Fruit fly (Drosophila melanogaster) whole organism, embryonic: ENCODE results near the gene CG33986.

Experiments
- Abd-B ChIP-seq: fragments of 200-800 bp; sonication (Bioruptor generic); optimal IDR thresholded peaks from 2 replicates; lab custom pipeline; 2018; ENCODE audit warnings: missing biosample characterization, mild to moderate bottlenecking, missing genetic modification characterization, moderate library complexity
- BtbVII ChIP-seq: fragments of 200-800 bp; sonication (Bioruptor generic); optimal IDR thresholded peaks from 3 replicates; lab custom pipeline; 2017; ENCODE audit warnings: missing biosample characterization, mild to moderate bottlenecking, missing genetic modification characterization
- C15 ChIP-seq: fragments of 200-800 bp; sonication (Bioruptor generic); IDR thresholded peaks from 3 replicates; pipeline ENCODE4 v1.3.6; 2022; ENCODE audit warnings: missing biosample characterization, missing genetic modification characterization
- CG10543 ChIP-seq: fragments of 200-800 bp; sonication (Bioruptor generic); optimal IDR thresholded peaks from 3 replicates; lab custom pipeline; 2017; ENCODE audit warnings: missing biosample characterization, mild to moderate bottlenecking, missing genetic modification characterization, moderate library complexity
- CG12071 ChIP-seq: fragments of 200-800 bp; sonication (Bioruptor generic); optimal IDR thresholded peaks from 3 replicates; lab custom pipeline; 2018; ENCODE audit warnings: missing biosample characterization, mild to moderate bottlenecking, missing genetic modification characterization
- CG12942 ChIP-seq: fragments of 200-800 bp; sonication (Bioruptor generic); optimal IDR thresholded peaks from 3 replicates; lab custom pipeline; 2016; ENCODE audit warnings: missing biosample characterization, missing genetic modification characterization
- CG15011 ChIP-seq: fragments of 200-800 bp; sonication (Bioruptor generic); optimal IDR thresholded peaks from 3 replicates; lab custom pipeline; 2018; ENCODE audit warnings: missing biosample characterization, mild to moderate bottlenecking, missing genetic modification characterization
- CG15514 ChIP-seq: fragments of 200-800 bp; sonication (Bioruptor generic); optimal IDR thresholded peaks from 3 replicates; lab custom pipeline; 2017; ENCODE audit warnings: missing biosample characterization, missing genetic modification characterization, mild to moderate bottlenecking, moderate library complexity, missing genetic modification reagents
- CG15696 ChIP-seq: fragments of 200-800 bp; sonication (Bioruptor generic); optimal IDR thresholded peaks from 2 replicates; lab custom pipeline; 2019; ENCODE audit warnings: missing biosample characterization, mild to moderate bottlenecking, missing genetic modification characterization, moderate library complexity
- CG16813 ChIP-seq: fragments of 200-800 bp; sonication (Bioruptor generic); IDR thresholded peaks from 3 replicates; pipeline ENCODE4 v1.3.6; 2022; ENCODE audit warnings: missing biosample characterization, missing genetic modification characterization; ENCODE audit not compliant: partially characterized antibody
- CG16815 ChIP-seq: fragments of 200-800 bp; sonication (Bioruptor generic); optimal IDR thresholded peaks from 3 replicates; lab custom pipeline; 2017; ENCODE audit warnings: missing biosample characterization, mild to moderate bottlenecking, missing genetic modification characterization
- CG2202 ChIP-seq: fragments of 200-800 bp; sonication (Bioruptor generic); optimal IDR thresholded peaks from 2 replicates; lab custom pipeline; 2018; ENCODE audit warnings: missing biosample characterization, mild to moderate bottlenecking, missing genetic modification characterization
- CG2712 ChIP-seq: fragments of 200-800 bp; optimal IDR thresholded peaks from 3 replicates; lab custom pipeline; 2019; ENCODE audit warnings: missing biosample characterization, mild to moderate bottlenecking, missing genetic modification characterization, moderate library complexity
- CG2875 ChIP-seq: fragments of 200-800 bp; sonication (Bioruptor generic); optimal IDR thresholded peaks from 2 replicates; lab custom pipeline; 2017; ENCODE audit warnings: missing biosample characterization, mild to moderate bottlenecking, missing genetic modification characterization, missing genetic modification reagents
- CG3163 ChIP-seq: fragments of 200-800 bp; sonication (Bioruptor generic); optimal IDR thresholded peaks from 3 replicates; lab custom pipeline; 2016; ENCODE audit warnings: missing biosample characterization, missing genetic modification characterization
- CG4328 ChIP-seq: fragments of 200-800 bp; sonication (Bioruptor generic); optimal IDR thresholded peaks from 3 replicates; lab custom pipeline; 2017; ENCODE audit warnings: missing biosample characterization, missing genetic modification reagents, missing genetic modification characterization
- CG8388 ChIP-seq: fragments of 200-800 bp; sonication (Bioruptor generic); optimal IDR thresholded peaks from 2 replicates; lab custom pipeline; 2019; ENCODE audit warnings: missing biosample characterization, mild to moderate bottlenecking, missing genetic modification characterization, moderate library complexity
- CG9437 ChIP-seq: fragments of 200-800 bp; sonication (Bioruptor generic); optimal IDR thresholded peaks from 2 replicates; lab custom pipeline; 2018; ENCODE audit warnings: missing biosample characterization, mild to moderate bottlenecking, missing genetic modification characterization
- CkIIα-i1 ChIP-seq: fragments of 200-800 bp; sonication (Bioruptor generic); IDR thresholded peaks from 2 replicates; pipeline ENCODE4 v1.3.6; 2022; ENCODE audit warnings: missing biosample characterization, missing genetic modification characterization
- D19B ChIP-seq: fragments of 200-800 bp; sonication (Bioruptor generic); optimal IDR thresholded peaks from 2 replicates; lab custom pipeline; 2017; ENCODE audit warnings: missing biosample characterization, mild to moderate bottlenecking, missing genetic modification characterization
- Doc2 ChIP-seq: fragments of 200-800 bp; sonication (Bioruptor generic); IDR thresholded peaks from 2 replicates; pipeline ENCODE4 v1.3.6; 2022; ENCODE audit warnings: missing biosample characterization, missing genetic modification characterization
- HLH54F ChIP-seq: fragments of 200-800 bp; sonication (Bioruptor generic); optimal IDR thresholded peaks from 3 replicates; lab custom pipeline; 2016; ENCODE audit warnings: missing biosample characterization, missing genetic modification characterization
- NC2α ChIP-seq: fragments of 200-800 bp; sonication (Bioruptor generic); optimal IDR thresholded peaks from 2 replicates; lab custom pipeline; 2016; ENCODE audit warnings: missing biosample characterization, missing genetic modification characterization
- Nf-YA ChIP-seq: fragments of 200-800 bp; sonication (Bioruptor generic); IDR thresholded peaks from 2 replicates; pipeline ENCODE4 v1.3.6; 2022; ENCODE audit warnings: missing biosample characterization, missing genetic modification characterization
- Nf-YB ChIP-seq: fragments of 200-800 bp; sonication (Bioruptor generic); optimal IDR thresholded peaks from 3 replicates; lab custom pipeline; 2019; ENCODE audit warnings: missing biosample characterization, mild to moderate bottlenecking, missing genetic modification characterization, moderate library complexity
- Trl ChIP-seq, 3 experiments: fragments of >200 bp in 2 of 3; fragments of 200-800 bp in 1 of 3; sonication (Bioruptor generic) in 1 of 3; optimal IDR thresholded peaks; 2 replicates in 1 of 3; 3 replicates in 2 of 3; lab custom pipeline; 2016 to 2017; ENCODE audit warnings: missing biosample characterization in 1 of 3, missing genetic modification characterization in 1 of 3
- ato ChIP-seq: fragments of 200-800 bp; sonication (Bioruptor generic); IDR thresholded peaks from 2 replicates; pipeline ENCODE4 v1.3.6; 2022; ENCODE audit warnings: missing biosample characterization, missing genetic modification characterization; ENCODE audit not compliant: partially characterized antibody
- bsh ChIP-seq, 2 experiments: fragments of 200-800 bp; sonication (Bioruptor generic); optimal IDR thresholded peaks; 2 replicates each; lab custom pipeline; 2017 to 2018; ENCODE audit warnings: mild to moderate bottlenecking in 2 of 2, missing biosample characterization in 2 of 2, missing genetic modification characterization in 2 of 2, moderate library complexity in 1 of 2
- cg ChIP-seq: fragments of 200-800 bp; sonication (Bioruptor generic); optimal IDR thresholded peaks from 3 replicates; lab custom pipeline; 2019; ENCODE audit warnings: missing biosample characterization, mild to moderate bottlenecking, missing genetic modification characterization, moderate library complexity
- en ChIP-seq: fragments of 200-800 bp; sonication (Bioruptor generic); optimal IDR thresholded peaks from 2 replicates; lab custom pipeline; 2016; ENCODE audit warnings: missing biosample characterization, missing genetic modification characterization
- ewg ChIP-seq: fragments of 200-800 bp; sonication (Bioruptor generic); optimal IDR thresholded peaks from 3 replicates; lab custom pipeline; 2017; ENCODE audit warnings: mild to moderate bottlenecking, missing biosample characterization, missing genetic modification reagents, missing genetic modification characterization
- hkb ChIP-seq, 2 experiments: fragments of 200-800 bp in 1 of 2; fragments of >200 bp in 1 of 2; sonication (Bioruptor generic) in 1 of 2; IDR thresholded peaks in 1 of 2; optimal IDR thresholded peaks in 1 of 2; 2 replicates each; pipeline versions ENCODE4 v1.3.6 to Lab custom; 2017 to 2022; ENCODE audit warnings: missing biosample characterization in 1 of 2, missing genetic modification characterization in 1 of 2
- ind ChIP-seq: fragments of 200-800 bp; sonication (Bioruptor generic); optimal IDR thresholded peaks from 3 replicates; lab custom pipeline; 2016; ENCODE audit warnings: missing biosample characterization, missing genetic modification characterization
- inv ChIP-seq: fragments of 200-800 bp; sonication (Bioruptor generic); IDR thresholded peaks from 2 replicates; pipeline ENCODE4 v1.3.6; 2022; ENCODE audit warnings: missing biosample characterization, missing genetic modification characterization; ENCODE audit not compliant: partially characterized antibody
- ken ChIP-seq: fragments of 200-800 bp; sonication (Bioruptor generic); IDR thresholded peaks from 3 replicates; pipeline ENCODE4 v1.3.6; 2022; ENCODE audit warnings: missing biosample characterization, missing genetic modification characterization
- knrl ChIP-seq: fragments of 200-800 bp; sonication (Bioruptor generic); IDR thresholded peaks from 3 replicates; pipeline ENCODE4 v1.3.6; 2022; ENCODE audit warnings: missing biosample characterization, missing genetic modification characterization; ENCODE audit not compliant: partially characterized antibody
- p53 ChIP-seq: fragments of 200-800 bp; sonication (Bioruptor generic); optimal IDR thresholded peaks from 2 replicates; lab custom pipeline; 2016; ENCODE audit warnings: missing biosample characterization, missing genetic modification characterization
- pan ChIP-seq, 4 experiments: fragments of >200 bp in 3 of 4; fragments of 200-800 bp in 1 of 4; sonication (Bioruptor generic) in 1 of 4; optimal IDR thresholded peaks in 3 of 4; IDR thresholded peaks in 1 of 4; 2 replicates each; pipeline versions ENCODE4 v1.3.6 to Lab custom; 2017 to 2022; ENCODE audit warnings: missing biosample characterization in 2 of 4, missing genetic modification characterization in 2 of 4, mixed read lengths in 1 of 4
- pros ChIP-seq: fragments of 200-800 bp; sonication (Bioruptor generic); optimal IDR thresholded peaks from 3 replicates; lab custom pipeline; 2019; ENCODE audit warnings: missing biosample characterization, mild to moderate bottlenecking, missing genetic modification characterization, moderate library complexity
- run ChIP-seq: fragments of 200-800 bp; sonication (Bioruptor generic); optimal IDR thresholded peaks from 3 replicates; lab custom pipeline; 2018; ENCODE audit warnings: missing biosample characterization, mild to moderate bottlenecking, missing genetic modification characterization
- sima ChIP-seq: fragments of 200-800 bp; sonication (Bioruptor generic); optimal IDR thresholded peaks from 2 replicates; lab custom pipeline; 2016; ENCODE audit warnings: missing biosample characterization, missing genetic modification characterization
- sob ChIP-seq: fragments of 200-800 bp; sonication (Bioruptor generic); IDR thresholded peaks from 2 replicates; pipeline ENCODE4 v1.3.6; 2022; ENCODE audit warnings: missing biosample characterization, missing genetic modification characterization
- tgo ChIP-seq: fragments of 200-800 bp; sonication (Bioruptor generic); IDR thresholded peaks from 3 replicates; pipeline ENCODE4 v1.3.6; 2022; ENCODE audit warnings: missing biosample characterization, missing genetic modification characterization
- tio ChIP-seq: fragments of 200-800 bp; sonication (Bioruptor generic); optimal IDR thresholded peaks from 2 replicates; lab custom pipeline; 2017; ENCODE audit warnings: missing biosample characterization, missing genetic modification characterization, inconsistent platforms
- vvl ChIP-seq: fragments of 200-800 bp; sonication (Bioruptor generic); IDR thresholded peaks from 2 replicates; pipeline ENCODE4 v1.3.6; 2022; ENCODE audit warnings: missing biosample characterization, missing genetic modification characterization
- wdn ChIP-seq: fragments of 200-800 bp; sonication (Bioruptor generic); IDR thresholded peaks from 2 replicates; pipeline ENCODE4 v1.3.6; 2022; ENCODE audit warnings: missing biosample characterization, missing genetic modification characterization

CG33986 gene

DNA sequence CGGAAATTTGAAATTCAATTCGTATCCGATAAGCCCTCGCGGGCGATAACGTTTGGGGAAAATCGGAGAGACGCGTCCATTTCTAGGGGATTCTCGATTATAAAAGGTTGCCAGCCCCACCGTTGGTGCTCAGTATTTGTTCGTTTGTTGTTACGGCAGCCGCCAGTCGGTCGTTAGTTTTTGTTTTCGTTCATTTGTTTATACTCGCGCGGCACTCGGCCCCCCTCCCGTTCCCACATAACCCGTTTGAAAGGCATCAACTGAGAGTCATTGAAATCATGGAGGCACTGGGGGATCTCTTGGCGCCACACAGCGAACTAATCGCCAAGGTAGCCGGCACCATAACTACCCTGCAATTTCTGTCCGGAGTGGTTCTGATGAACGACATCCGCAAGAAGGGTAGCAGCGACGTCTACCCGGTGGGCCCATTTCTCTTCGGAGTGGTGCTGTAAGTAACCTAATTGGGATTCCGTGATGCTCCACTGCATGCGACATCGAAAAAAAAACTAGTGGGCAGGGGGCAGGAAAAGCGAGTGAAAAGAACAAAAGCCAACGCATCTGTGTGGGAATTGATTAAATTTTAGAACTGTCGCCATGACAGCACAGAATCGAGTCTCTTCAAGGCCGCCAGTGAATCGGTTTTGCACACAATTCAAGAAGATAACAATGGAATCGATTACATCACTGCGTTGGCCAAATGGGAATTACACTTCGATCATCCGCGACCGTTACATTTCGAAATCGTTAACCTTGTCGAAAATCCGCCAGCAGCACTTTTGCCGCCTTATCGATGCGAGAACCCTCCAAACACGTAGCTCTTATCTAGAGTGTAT, 24.0 kb downstream of the CG33986 start, which contains the start of gene CG7272 (continued):
- TF ChIP-seq vvl (GFP tag; lab: Robert Waterston, UW) (peak; percentile 42), CG3163 (GFP tag; lab: Kevin White, UChicago) (peak; percentile 34), CG4328 (peak; percentile 27), Doc2 (GFP tag; lab: Robert Waterston, UW) (no peak), tgo (no peak), Trl (optimal IDR thresholded peaks at IDR 0.05; lab: Kevin White, UChicago) (no peak), Trl (GFP tag; optimal IDR thresholded peaks at IDR 0.05; lab: Kevin White, UChicago) (peak; percentile 30), ken (no peak), ind (GFP tag; lab: Kevin White, UChicago) (no peak), CG2202 (tag; lab: Kevin White, UChicago) (no peak), pan (optimal IDR thresholded peaks at IDR 0.05; lab: Kevin White, UChicago) (no peak), pan (GFP tag; optimal IDR thresholded peaks at IDR 0.05 in 1 of 2, IDR thresholded peaks at IDR 0.05 in 1 of 2) (peak in 1 of 2 experiments; percentile 27), CG12071 (GFP tag; lab: Kevin White, UChicago) (peak; percentile 5), CG15696 (no peak), CG10543 (peak; percentile 82), HLH54F (no peak), Nf-YB (GFP tag; lab: Kevin White, UChicago) (no peak), inv (GFP tag; lab: Robert Waterston, UW) (no peak; the same call in 1 of the 2 replicates), CkIIα-i1 (GFP tag; lab: Robert Waterston, UW) (no peak), C15 (GFP tag; lab: Robert Waterston, UW) (no peak), knrl (no peak), CG12942 (no peak), CG8388 (no peak), run (tag; lab: Kevin White, UChicago) (no peak), CG15514 (peak; percentile 78), BtbVII (GFP tag; lab: Kevin White, UChicago) (no peak), CG9437 (GFP tag; lab: Kevin White, UChicago) (no peak), ewg (GFP tag; lab: Kevin White, UChicago) (no peak), ato (GFP tag; lab: Robert Waterston, UW) (peak; percentile 51; the same call in 1 of the 2 replicates), CG16813 (GFP tag; lab: Robert Waterston, UW) (0 out of 3 replicates have a peak, but pooled peaks have one; percentile 19), bsh (GFP tag; optimal IDR thresholded peaks at IDR 0.05; lab: Kevin White, UChicago) (no peak), NC2α (no peak), Abd-B (GFP tag; lab: Kevin White, UChicago) (no peak), p53 (GFP tag; lab: Kevin White, UChicago) (no peak), sob (GFP tag; lab: Robert Waterston, UW) (peak; percentile 15; the same call in 1 of the 2 replicates), hkb (optimal IDR thresholded peaks at IDR 0.05; lab: Kevin White, UChicago) (no peak), hkb (GFP tag; IDR thresholded peaks at IDR 0.05; lab: Robert Waterston, UW) (0 out of 2 replicates have a peak, but pooled peaks have one; percentile 32), cg (GFP tag; lab: Kevin White, UChicago) (no peak), wdn (GFP tag; lab: Robert Waterston, UW) (no peak), CG16815 (no peak), D19B (peak; percentile 95), en (GFP tag; lab: Kevin White, UChicago) (no peak), sima (no peak), CG2712 (tag; lab: Kevin White, UChicago) (peak; percentile 7), tio (GFP tag; lab: Kevin White, UChicago) (no peak), CG15011 (GFP tag; lab: Kevin White, UChicago) (no peak), CG2875 (GFP tag; lab: Kevin White, UChicago) (no peak), Nf-YA (GFP tag; lab: Robert Waterston, UW) (no peak), pros (GFP tag; lab: Kevin White, UChicago) (peak; percentile 23)
